Fruit fly (Drosophila melanogaster) whole organism: ENCODE measurements around the gene CG11178.

Experiments
- CG8478 ChIP-seq: fragments of >200 bp; optimal IDR thresholded peaks from 2 replicates; lab custom pipeline; 2018; ENCODE audit warnings: inconsistent platforms
- pan ChIP-seq: fragments of >200 bp; optimal IDR thresholded peaks from 2 replicates; lab custom pipeline; 2017
- usp ChIP-seq: fragments of >200 bp; optimal IDR thresholded peaks from 2 replicates; lab custom pipeline; 2017; ENCODE audit warnings: missing biosample characterization, missing genetic modification characterization, mixed read lengths

dm6 chrX:13624334-13625079 lies 19.0 kb downstream of the CG11178 start, which contains the start of the genes CG2691 and NFAT:
- no peak for TF ChIP-seq usp
- TF ChIP-seq pan (lab: Kevin White, UChicago), result no peak
- no peak for TF ChIP-seq CG8478 (lab: Kevin White, UChicago)
